Worm (Caenorhabditis elegans): ENCODE data around the gene F35B3.7.
A peak's percentile ranks its signal among the peaks of the same experiment; 100 is the strongest.

Gene F35B3.7

DNA sequence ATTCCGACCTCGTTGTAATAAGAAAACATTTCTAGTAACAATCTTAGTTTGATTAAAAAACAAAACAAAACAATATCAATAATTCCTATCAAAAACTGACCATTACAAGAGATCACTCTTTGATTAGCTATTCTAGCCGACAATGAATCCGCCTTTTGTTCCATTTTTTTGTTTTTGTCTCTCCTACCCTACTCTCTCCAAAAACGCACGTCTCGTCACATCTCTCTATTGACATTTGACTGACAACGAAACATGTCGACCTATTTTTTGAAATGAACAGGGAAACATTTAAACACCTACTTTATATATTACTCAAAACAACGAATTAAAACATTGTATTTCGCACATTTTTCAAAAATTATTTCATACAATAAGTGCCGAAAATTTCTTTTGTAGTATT lies 8.1 kb downstream of the F35B3.7 start:
- TF ChIP-seq blmp-1 (tag; optimal IDR thresholded peaks at IDR 0.05) (peak; percentile 49), nhr-76 (tag; optimal IDR thresholded peaks at IDR 0.05) (no peak), lin-14 (GFP tag; optimal IDR thresholded peaks at IDR 0.05) (peak; percentile 20), nhr-71 (tag; optimal IDR thresholded peaks at IDR 0.05) (no peak)

DNA sequence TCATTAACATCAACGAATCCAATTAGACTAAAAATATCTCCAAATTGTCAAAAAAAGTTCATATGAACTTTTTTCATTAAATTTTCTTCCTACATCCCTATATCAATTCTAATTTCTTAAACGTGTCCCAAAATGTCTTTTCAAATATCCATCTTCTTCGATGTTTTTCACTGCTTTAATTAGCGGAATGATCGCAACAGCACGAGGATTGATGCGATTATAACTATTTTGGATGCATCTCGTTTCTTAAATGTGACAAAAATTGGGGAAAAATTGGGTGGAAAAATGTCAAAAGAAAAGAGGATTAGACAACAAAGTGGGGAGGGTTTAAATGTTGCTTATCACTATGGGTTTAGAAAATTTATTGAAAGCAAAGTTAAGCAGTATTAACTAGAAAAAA lies 8.7 kb downstream of the F35B3.7 start:
- TF ChIP-seq nhr-85 (tag) (peak; percentile 63), elt-3 (tag; optimal IDR thresholded peaks at IDR 0.05) (peak in 1 of 6 experiments; percentile 1), ceh-63 (GFP tag; optimal IDR thresholded peaks at IDR 0.05) (no peak), hpl-2 (GFP tag; optimal IDR thresholded peaks at IDR 0.05) (no peak), nhr-76 (tag; optimal IDR thresholded peaks at IDR 0.05) (no peak), dpl-1 (GFP tag; optimal IDR thresholded peaks at IDR 0.05) (no peak), lir-3 (tag; optimal IDR thresholded peaks at IDR 0.05; ENCODE audit: poor library complexity) (no peak), nhr-90 (tag; optimal IDR thresholded peaks at IDR 0.05; ENCODE audit: poor library complexity) (no peak), unc-130 (tag; optimal IDR thresholded peaks at IDR 0.05) (no peak), blmp-1 (tag; optimal IDR thresholded peaks at IDR 0.05) (peak; percentile 42), hlh-4 (tag; optimal IDR thresholded peaks at IDR 0.05) (no peak), unc-98 (GFP tag; IDR thresholded peaks at IDR 0.05) (no peak), tbx-2 (tag; optimal IDR thresholded peaks at IDR 0.05) (peak; percentile 4), C04F5.9 (tag; optimal IDR thresholded peaks at IDR 0.05) (no peak), lin-39 (tag; optimal IDR thresholded peaks at IDR 0.05) (no peak), nhr-84 (tag; optimal IDR thresholded peaks at IDR 0.05) (no peak), lin-14 (GFP tag; optimal IDR thresholded peaks at IDR 0.05) (peak; percentile 58)

DNA sequence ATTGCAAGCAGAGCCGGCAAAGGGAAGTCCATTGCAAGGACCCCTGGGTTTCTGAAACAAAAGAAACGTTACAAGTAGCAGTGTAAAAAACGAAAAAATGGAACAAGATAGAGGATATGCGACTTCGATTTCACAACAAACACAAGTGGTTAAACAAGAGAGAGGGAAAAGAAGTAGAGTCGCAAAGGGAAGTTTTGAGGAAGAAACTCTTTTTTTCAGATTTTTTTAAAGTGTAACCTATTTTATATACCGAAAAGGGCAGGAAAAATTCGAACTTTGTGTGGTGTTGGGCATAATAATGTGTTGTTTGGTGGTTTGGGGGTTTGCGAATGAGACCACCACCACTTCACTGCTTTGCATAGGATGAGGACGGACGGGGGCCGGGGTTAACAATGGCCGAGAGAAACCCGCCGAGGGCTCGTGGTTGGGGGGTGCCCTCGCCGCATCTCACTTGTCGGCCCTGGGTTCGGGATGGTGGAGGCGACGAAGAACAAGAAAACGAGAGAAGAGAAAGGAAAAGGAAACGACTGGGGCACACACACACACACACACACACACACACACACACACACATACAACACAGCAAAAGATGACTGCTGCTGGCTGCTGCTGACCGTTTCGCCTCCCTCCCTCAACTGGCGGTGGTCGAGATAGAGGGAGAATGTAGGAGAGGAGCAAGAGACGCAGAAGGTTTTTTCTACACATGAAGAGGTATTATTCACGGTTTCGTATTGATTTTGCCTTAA lies 12.5 kb downstream of the F35B3.7 start, which contains the start of gene ptrn-1:
ptrn-1 (minus strand) TSS at position 51 of the 746 bp plus-strand sequence.
- TF ChIP-seq dpl-1 (GFP tag; optimal IDR thresholded peaks at IDR 0.05) (peak in 1 of 3 experiments; percentile 13), fkh-8 (tag; optimal IDR thresholded peaks at IDR 0.05) (peak; percentile 41), fkh-10 (GFP tag; optimal IDR thresholded peaks at IDR 0.05) (peak; percentile 79), elt-2 (tag; optimal IDR thresholded peaks at IDR 0.05) (peak; percentile 28), ets-5 (GFP tag; IDR thresholded peaks at IDR 0.05) (no peak), ceh-8 (GFP tag; optimal IDR thresholded peaks at IDR 0.05) (peak; percentile 57), nhr-20 (tag; optimal IDR thresholded peaks at IDR 0.05) (peak; percentile 67), jun-1 (tag; optimal IDR thresholded peaks at IDR 0.05) (peak; percentile 61), mef-2 (tag; optimal IDR thresholded peaks at IDR 0.05) (peak; percentile 28), efl-1 (optimal IDR thresholded peaks at IDR 0.05) (peak; percentile 25 to 32), efl-1 (GFP tag; optimal IDR thresholded peaks at IDR 0.05 in 1 of 2) (peak in 1 of 2 experiments; percentile 92), nhr-85 (tag) (peak; percentile 76), aly-2 (tag; optimal IDR thresholded peaks at IDR 0.05) (no peak), fkh-4 (tag; optimal IDR thresholded peaks at IDR 0.05; ENCODE audit: borderline replicate concordance) (no peak), aha-1 (tag; optimal IDR thresholded peaks at IDR 0.05) (no peak), ztf-11 (tag; optimal IDR thresholded peaks at IDR 0.05) (peak in 1 of 2 experiments; percentile 17), efl-3 (GFP tag; optimal IDR thresholded peaks at IDR 0.05) (no peak), nhr-90 (tag; optimal IDR thresholded peaks at IDR 0.05; ENCODE audit: poor library complexity) (peak; percentile 30), lin-35 (GFP tag; optimal IDR thresholded peaks at IDR 0.05) (peak; percentile 47 to 58), mep-1 (tag; optimal IDR thresholded peaks at IDR 0.05) (peak; percentile 45), unc-62 (GFP tag; optimal IDR thresholded peaks at IDR 0.05) (no peak), zip-4 (GFP tag; optimal IDR thresholded peaks at IDR 0.05) (no peak), unc-30 (tag; optimal IDR thresholded peaks at IDR 0.05) (no peak), pag-3 (tag; optimal IDR thresholded peaks at IDR 0.05; ENCODE audit: borderline replicate concordance, insufficient read depth) (peak; percentile 9), rnt-1 (tag; optimal IDR thresholded peaks at IDR 0.05) (peak; percentile 77), sox-4 (tag; optimal IDR thresholded peaks at IDR 0.05) (no peak), fos-1 (tag; optimal IDR thresholded peaks at IDR 0.05) (peak; percentile 30), unc-86 (tag; optimal IDR thresholded peaks at IDR 0.05) (peak; percentile 57), nhr-19 (GFP tag; conservative IDR thresholded peaks at IDR 0.05) (peak; percentile 72), nhr-237 (tag; optimal IDR thresholded peaks at IDR 0.05) (no peak), lin-15B (tag; optimal IDR thresholded peaks at IDR 0.05) (no peak), tlp-1 (tag; optimal IDR thresholded peaks at IDR 0.05) (no peak), Y116A8C.19 (tag; optimal IDR thresholded peaks at IDR 0.05; ENCODE audit: borderline replicate concordance) (no peak), nhr-71 (tag; optimal IDR thresholded peaks at IDR 0.05) (peak; percentile 79)

All from whole organism, L1 larva.